Worm (Caenorhabditis elegans) whole organism, L4 larva: ENCODE results near the gene F40G12.6.
"Not testable (repeated sequence)": the region's sequence is repeated elsewhere in the genome, so short reads cannot be mapped to it uniquely, and the experiment has no call there.

Experiments
- D1046.2 ChIP-seq: fragments of 200-800 bp; sonication (Bioruptor generic); IDR thresholded peaks from 2 replicates; pipeline ENCODE4 v1.3.6; 2022; ENCODE audit warnings: missing genetic modification characterization, missing compliant biosample characterization
- F26F4.8 ChIP-seq: fragments of 200-800 bp; sonication (Bioruptor generic); conservative IDR thresholded peaks from 2 replicates; pipeline ENCODE4 v1.3.6; 2022; ENCODE audit warnings: missing genetic modification characterization, missing compliant biosample characterization
- F44E2.7 ChIP-seq: fragments of 200-800 bp; sonication (Bioruptor generic); IDR thresholded peaks from 2 replicates; pipeline ENCODE4 v2.1.2; 2022; ENCODE audit warnings: missing genetic modification characterization, missing compliant biosample characterization
- T26A8.4 ChIP-seq: fragments of 200-800 bp; sonication (Bioruptor generic); IDR thresholded peaks from 2 replicates; pipeline ENCODE4 v1.3.6; 2022; ENCODE audit warnings: missing genetic modification characterization, missing compliant biosample characterization
- Y105C5A.15 ChIP-seq: fragments of 200-800 bp; sonication (Bioruptor generic); IDR thresholded peaks from 2 replicates; pipeline ENCODE4 v1.3.6; 2022; ENCODE audit warnings: missing genetic modification characterization, missing compliant biosample characterization
- Y48G9A.11 ChIP-seq: fragments of 200-800 bp; sonication (Bioruptor generic); IDR thresholded peaks from 2 replicates; pipeline ENCODE4 v1.3.6; 2022; ENCODE audit warnings: missing genetic modification reagents, missing genetic modification characterization, missing compliant biosample characterization
- arid-1 ChIP-seq: fragments of 200-800 bp; sonication (Bioruptor generic); conservative IDR thresholded peaks from 2 replicates; pipeline ENCODE4 v1.3.6; 2022; ENCODE audit warnings: missing genetic modification reagents, missing genetic modification characterization, missing compliant biosample characterization
- ceh-20 ChIP-seq: fragments of 200-800 bp; sonication (Bioruptor generic); IDR thresholded peaks from 2 replicates; pipeline ENCODE4 v1.3.6; 2022; ENCODE audit warnings: missing genetic modification reagents, missing genetic modification characterization, missing compliant biosample characterization
- ceh-44 ChIP-seq: fragments of 200-800 bp; sonication (Bioruptor generic); IDR thresholded peaks from 2 replicates; pipeline ENCODE4 v1.3.6; 2022; ENCODE audit warnings: missing genetic modification reagents, missing genetic modification characterization, missing compliant biosample characterization
- ctbp-1 ChIP-seq: fragments of 200-800 bp; sonication (Bioruptor generic); IDR thresholded peaks from 2 replicates; pipeline ENCODE4 v1.3.6; 2022; ENCODE audit warnings: missing genetic modification reagents, missing genetic modification characterization, missing compliant biosample characterization
- daf-16 ChIP-seq, 3 experiments: sonication (generic microtip); optimal IDR thresholded peaks; 2 replicates each; lab custom pipeline; 2016 to 2017; ENCODE audit warnings: missing genetic modification characterization in 3 of 3, missing genetic modification reagents in 3 of 3, mild to moderate bottlenecking in 2 of 3, missing compliant biosample characterization in 2 of 3, missing biosample characterization in 1 of 3, moderate library complexity in 1 of 3
- daf-8 ChIP-seq: fragments of 200-800 bp; sonication (Bioruptor generic); IDR thresholded peaks from 2 replicates; pipeline ENCODE4 v1.3.6; 2022; ENCODE audit warnings: missing genetic modification characterization, missing compliant biosample characterization
- dmd-6 ChIP-seq: fragments of 200-800 bp; sonication (Bioruptor generic); IDR thresholded peaks from 2 replicates; pipeline ENCODE4 v1.3.6; 2022; ENCODE audit warnings: missing genetic modification reagents, missing genetic modification characterization, missing compliant biosample characterization
- dmd-8 ChIP-seq: fragments of 200-800 bp; sonication (Bioruptor generic); IDR thresholded peaks from 2 replicates; pipeline ENCODE4 v1.3.6; 2022; ENCODE audit warnings: missing genetic modification characterization, missing compliant biosample characterization
- egl-43 ChIP-seq: fragments of 200-800 bp; sonication (Bioruptor generic); IDR thresholded peaks from 2 replicates; pipeline ENCODE4 v1.3.6; 2022; ENCODE audit warnings: missing genetic modification reagents, missing genetic modification characterization, missing compliant biosample characterization
- hlh-11 ChIP-seq: fragments of 200-800 bp; sonication (Bioruptor generic); optimal IDR thresholded peaks from 2 replicates; lab custom pipeline; 2018; ENCODE audit warnings: mild to moderate bottlenecking, missing genetic modification characterization, missing compliant biosample characterization
- hmg-1.1 ChIP-seq: fragments of 200-800 bp; sonication (Bioruptor generic); IDR thresholded peaks from 2 replicates; pipeline ENCODE4 v1.3.6; 2022; ENCODE audit warnings: missing genetic modification reagents, missing genetic modification characterization, missing compliant biosample characterization
- lim-7 ChIP-seq: fragments of 200-800 bp; sonication (Bioruptor generic); IDR thresholded peaks from 2 replicates; pipeline ENCODE4 v1.3.6; 2022; ENCODE audit warnings: missing genetic modification characterization, missing compliant biosample characterization
- lin-38 ChIP-seq: fragments of 200-800 bp; sonication (Bioruptor generic); IDR thresholded peaks from 2 replicates; pipeline ENCODE4 v1.3.6; 2022; ENCODE audit warnings: missing genetic modification reagents, missing genetic modification characterization, missing compliant biosample characterization
- madf-5 ChIP-seq, 2 experiments: fragments of 200-800 bp; sonication (Bioruptor generic); IDR thresholded peaks; 2 replicates each; pipeline ENCODE4 v1.3.6; 2022; ENCODE audit warnings: missing compliant biosample characterization in 2 of 2, missing genetic modification characterization in 2 of 2
- madf-9 ChIP-seq: fragments of 200-800 bp; sonication (Bioruptor generic); conservative IDR thresholded peaks from 2 replicates; pipeline ENCODE4 v1.3.6; 2022; ENCODE audit warnings: missing genetic modification reagents, missing genetic modification characterization, missing compliant biosample characterization
- mdt-29 ChIP-seq: fragments of 200-800 bp; sonication (Bioruptor generic); IDR thresholded peaks from 2 replicates; pipeline ENCODE4 v1.3.6; 2022; ENCODE audit warnings: missing genetic modification reagents, missing genetic modification characterization, missing compliant biosample characterization
- mxl-2 ChIP-seq: fragments of 200-800 bp; sonication (Bioruptor generic); conservative IDR thresholded peaks from 2 replicates; pipeline ENCODE4 v1.3.6; 2022; ENCODE audit warnings: missing genetic modification reagents, missing genetic modification characterization, missing compliant biosample characterization
- mxl-3 ChIP-seq: fragments of 200-800 bp; sonication (Bioruptor generic); optimal IDR thresholded peaks from 2 replicates; lab custom pipeline; 2018; ENCODE audit warnings: mild to moderate bottlenecking, missing genetic modification characterization, missing compliant biosample characterization
- nhr-25 ChIP-seq: sonication (generic microtip); optimal IDR thresholded peaks from 2 replicates; lab custom pipeline; 2017; ENCODE audit warnings: missing genetic modification characterization, mild to moderate bottlenecking, missing compliant biosample characterization, antibody characterized with exemption, moderate library complexity, borderline replicate concordance; ENCODE audit not compliant: insufficient read depth
- nhr-28 ChIP-seq: fragments of 150-350 bp; optimal IDR thresholded peaks from 2 replicates; lab custom pipeline; 2014; ENCODE audit warnings: missing biosample characterization, missing genetic modification characterization
- nhr-41 ChIP-seq: fragments of 200-800 bp; sonication (Bioruptor generic); IDR thresholded peaks from 2 replicates; pipeline ENCODE4 v1.3.6; 2022; ENCODE audit warnings: missing genetic modification reagents, missing genetic modification characterization, missing compliant biosample characterization
- nhr-42 ChIP-seq: fragments of 200-800 bp; sonication (Bioruptor generic); IDR thresholded peaks from 2 replicates; pipeline ENCODE4 v1.3.6; 2022; ENCODE audit warnings: missing genetic modification characterization, missing compliant biosample characterization
- nhr-76 ChIP-seq: fragments of 150-350 bp; optimal IDR thresholded peaks from 2 replicates; lab custom pipeline; 2014; ENCODE audit warnings: missing biosample characterization, missing genetic modification characterization
- pha-4 ChIP-seq, 2 experiments: fragments of 150-350 bp in 1 of 2; fragments of 200-800 bp in 1 of 2; sonication (Bioruptor generic) in 1 of 2; IDR thresholded peaks in 1 of 2; optimal IDR thresholded peaks in 1 of 2; 2 replicates each; pipeline versions ENCODE4 v1.3.6 to Lab custom; 2014 to 2022; ENCODE audit warnings: missing genetic modification characterization in 2 of 2, missing genetic modification reagents in 2 of 2, missing biosample characterization in 1 of 2, missing compliant biosample characterization in 1 of 2
- php-3 ChIP-seq: fragments of 200-800 bp; sonication (Bioruptor generic); IDR thresholded peaks from 2 replicates; pipeline ENCODE4 v1.3.6; 2022; ENCODE audit warnings: missing genetic modification reagents, missing genetic modification characterization, missing compliant biosample characterization
- saeg-2 ChIP-seq: fragments of 200-800 bp; sonication (Bioruptor generic); IDR thresholded peaks from 2 replicates; pipeline ENCODE4 v1.3.6; 2022; ENCODE audit warnings: missing genetic modification reagents, missing genetic modification characterization, missing compliant biosample characterization
- set-16 ChIP-seq: fragments of 200-800 bp; sonication (Bioruptor generic); IDR thresholded peaks from 2 replicates; pipeline ENCODE4 v1.3.6; 2022; ENCODE audit warnings: missing genetic modification reagents, missing genetic modification characterization, missing compliant biosample characterization
- snpc-1.2 ChIP-seq: fragments of 200-800 bp; sonication (Bioruptor generic); IDR thresholded peaks from 2 replicates; pipeline ENCODE4 v1.3.6; 2022; ENCODE audit warnings: missing genetic modification reagents, missing genetic modification characterization, missing compliant biosample characterization
- tra-1 ChIP-seq: fragments of 200-800 bp; sonication (Bioruptor generic); IDR thresholded peaks from 2 replicates; pipeline ENCODE4 v1.3.6; 2022; ENCODE audit warnings: missing genetic modification reagents, missing genetic modification characterization, missing compliant biosample characterization
- unc-62 ChIP-seq, 3 experiments: fragments of 150-350 bp in 1 of 3; sonication (generic microtip); optimal IDR thresholded peaks in 2 of 3; peaks in 1 of 3; 1 replicate in 1 of 3; 2 replicates in 2 of 3; lab custom pipeline; 2014 to 2017; ENCODE audit warnings: missing biosample characterization in 3 of 3, missing genetic modification characterization in 3 of 3, missing genetic modification reagents in 3 of 3, missing genotype in 1 of 3
- vab-7 ChIP-seq: fragments of 200-800 bp; sonication (Bioruptor generic); IDR thresholded peaks from 2 replicates; pipeline ENCODE4 v1.3.6; 2022; ENCODE audit warnings: missing genetic modification reagents, missing genetic modification characterization, missing compliant biosample characterization

Gene F40G12.6

ce11 chrV:14237447-14237846, 35.5 kb downstream of the F40G12.6 start:
- TF ChIP-seq mdt-29 (GFP tag; lab: Robert Waterston, UW) (peak; percentile 56; the same call in 1 of the 2 replicates), ctbp-1 (GFP tag; lab: Robert Waterston, UW) (peak; percentile 78), lim-7 (GFP tag; lab: Robert Waterston, UW) (peak; percentile 89), egl-43 (GFP tag; lab: Robert Waterston, UW) (peak; percentile 93), pha-4 (GFP tag; IDR thresholded peaks at IDR 0.05; lab: Robert Waterston, UW) (peak; percentile 75), D1046.2 (peak; percentile 86; the same call in 1 of the 2 replicates), lin-38 (GFP tag; lab: Robert Waterston, UW) (peak; percentile 82), ceh-20 (0 out of 2 replicates have a peak, but pooled peaks have one; percentile 28), daf-8 (GFP tag; lab: Robert Waterston, UW) (0 out of 2 replicates have a peak, but pooled peaks have one; percentile 33), Y48G9A.11 (peak; percentile 81), set-16 (GFP tag; lab: Robert Waterston, UW) (peak; percentile 56), nhr-42 (0 out of 2 replicates have a peak, but pooled peaks have one; percentile 65), snpc-1.2 (GFP tag; lab: Robert Waterston, UW) (peak; percentile 84), tra-1 (GFP tag; lab: Robert Waterston, UW) (peak; percentile 49; the same call in 1 of the 2 replicates), F44E2.7 (peak; percentile 59; the same call in 1 of the 2 replicates), F26F4.8 (GFP tag; lab: Robert Waterston, UW) (peak; percentile 92), madf-5 (GFP tag; IDR thresholded peaks at IDR 0.05; lab: Robert Waterston, UW) (peak; percentile 33 to 77; a peak in 2 of 4 replicates), dmd-8 (GFP tag; lab: Robert Waterston, UW) (peak; percentile 78), T26A8.4 (GFP tag; lab: Robert Waterston, UW) (peak; percentile 52; the same call in 1 of the 2 replicates), ceh-44 (GFP tag; lab: Robert Waterston, UW) (peak; percentile 64; the same call in 1 of the 2 replicates), Y105C5A.15 (GFP tag; lab: Robert Waterston, UW) (0 out of 2 replicates have a peak, but pooled peaks have one; percentile 47), mxl-2 (GFP tag; lab: Robert Waterston, UW) (0 out of 2 replicates have a peak, but pooled peaks have one; percentile 40), php-3 (GFP tag; lab: Robert Waterston, UW) (peak; percentile 53; the same call in 1 of the 2 replicates), hmg-1.1 (GFP tag; lab: Robert Waterston, UW) (peak; percentile 24; the same call in 1 of the 2 replicates), vab-7 (GFP tag; lab: Robert Waterston, UW) (peak; percentile 64), nhr-41 (peak; percentile 26; the same call in 1 of the 2 replicates), madf-9 (GFP tag; lab: Robert Waterston, UW) (peak; percentile 59; the same call in 1 of the 2 replicates), dmd-6 (GFP tag; lab: Robert Waterston, UW) (0 out of 2 replicates have a peak, but pooled peaks have one; percentile 35), arid-1 (GFP tag; lab: Robert Waterston, UW) (peak; percentile 72), saeg-2 (GFP tag; lab: Robert Waterston, UW) (0 out of 2 replicates have a peak, but pooled peaks have one; percentile 46)
- not testable (repeated sequence) for TF ChIP-seq pha-4 (tag; optimal IDR thresholded peaks at IDR 0.05; lab: Kevin White, UChicago)

ce11 chrV:14235942-14236341, 37.0 kb downstream of the F40G12.6 start, which contains the start of gene ent-3:
TSS of gene ent-3 (minus strand) at chrV:14236042.
- TF ChIP-seq ceh-20 (no peak), nhr-25 (tag; lab: Kevin White, UChicago) (no peak)

ce11 chrV:14231656-14232055, 41.3 kb downstream of the F40G12.6 start:
- peak; percentile 20; the same call in 1 of the 2 replicates for TF ChIP-seq dmd-6 (GFP tag; lab: Robert Waterston, UW)
- TF ChIP-seq unc-62 (GFP tag; optimal IDR thresholded peaks at IDR 0.05 in 1 of 2; lab: Kevin White, UChicago) = peak in 1 of 2 experiments; percentile 24
- TF ChIP-seq unc-62 (tag; optimal IDR thresholded peaks at IDR 0.05; lab: Kevin White, UChicago) = no peak
- TF ChIP-seq mxl-3 (GFP tag; lab: Kevin White, UChicago) = peak; percentile 12
- peak in 1 of 2 experiments; percentile 56 for TF ChIP-seq daf-16 (GFP tag; optimal IDR thresholded peaks at IDR 0.05; lab: Kevin White, UChicago)
- TF ChIP-seq daf-16 (tag; optimal IDR thresholded peaks at IDR 0.05; lab: Kevin White, UChicago) = peak; percentile 80
- TF ChIP-seq T26A8.4 (GFP tag; lab: Robert Waterston, UW) = no peak
- no peak for TF ChIP-seq Y48G9A.11
- peak; percentile 10 for TF ChIP-seq hlh-11 (tag; lab: Kevin White, UChicago)
- TF ChIP-seq nhr-28 (tag; lab: Kevin White, UChicago) = peak; percentile 8
- TF ChIP-seq nhr-76 (tag; lab: Kevin White, UChicago) = no peak
